Fruit fly (Drosophila melanogaster): ENCODE measurements around the gene CG34279.
A peak's percentile ranks its signal among the peaks of the same experiment; 100 is the strongest.

- TF ChIP-seq Rel (GFP tag; optimal IDR thresholded peaks at IDR 0.05), result no peak
- TF ChIP-seq Rel (tag; optimal IDR thresholded peaks at IDR 0.05), result no peak
- TF ChIP-seq dmrt93B (GFP tag; optimal IDR thresholded peaks at IDR 0.05), result no peak
- no peak for TF ChIP-seq OdsH (GFP tag; optimal IDR thresholded peaks at IDR 0.05)
- no peak for TF ChIP-seq CG32264 (GFP tag; optimal IDR thresholded peaks at IDR 0.05)
- peak; percentile 21 for TF ChIP-seq fru (GFP tag; optimal IDR thresholded peaks at IDR 0.05)
- no peak for TF ChIP-seq foxo (GFP tag; optimal IDR thresholded peaks at IDR 0.05)
- no peak for TF ChIP-seq h (GFP tag; optimal IDR thresholded peaks at IDR 0.05)
- TF ChIP-seq HLH106 (tag; optimal IDR thresholded peaks at IDR 0.05), result no peak
- TF ChIP-seq sv (GFP tag; optimal IDR thresholded peaks at IDR 0.05), result no peak
- TF ChIP-seq Hnf4 (GFP tag; optimal IDR thresholded peaks at IDR 0.05), result no peak
- no peak for TF ChIP-seq psq (GFP tag; optimal IDR thresholded peaks at IDR 0.05)
Observed at dm6 chr3R:17379742-17380141, 23.3 kb downstream of the CG34279 start, which contains the start of gene lute.

Measured in whole organism, wandering third instar larva.